Fruit fly (Drosophila melanogaster): ENCODE measurements around the gene CG43090.

CG43090 gene

DNA sequence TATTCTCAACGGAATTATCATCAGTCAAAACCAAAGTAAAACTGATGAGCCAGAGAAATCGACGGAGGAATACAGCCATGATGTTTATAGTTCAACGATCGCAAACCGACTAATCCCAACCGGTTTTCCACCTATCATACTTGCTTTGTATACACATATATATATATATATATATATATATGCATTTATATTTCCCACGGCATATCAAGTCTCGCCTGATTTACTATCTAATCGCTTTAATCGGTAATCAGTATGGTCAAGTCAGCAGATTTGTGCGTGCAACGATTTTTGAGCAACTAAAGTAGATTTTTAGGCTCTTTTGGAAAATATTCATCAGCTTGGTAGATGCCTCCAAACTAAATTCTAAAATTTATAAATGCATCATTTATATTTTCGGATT, 3.4 kb downstream of the CG43090 start, which contains the start of gene CG32750:
Gene CG32750 (minus strand): TSS at position 101 of the 400 bp plus-strand sequence.
- no peak for TF ChIP-seq psq (optimal IDR thresholded peaks at IDR 0.05)
- no peak for TF ChIP-seq h (optimal IDR thresholded peaks at IDR 0.05)

DNA sequence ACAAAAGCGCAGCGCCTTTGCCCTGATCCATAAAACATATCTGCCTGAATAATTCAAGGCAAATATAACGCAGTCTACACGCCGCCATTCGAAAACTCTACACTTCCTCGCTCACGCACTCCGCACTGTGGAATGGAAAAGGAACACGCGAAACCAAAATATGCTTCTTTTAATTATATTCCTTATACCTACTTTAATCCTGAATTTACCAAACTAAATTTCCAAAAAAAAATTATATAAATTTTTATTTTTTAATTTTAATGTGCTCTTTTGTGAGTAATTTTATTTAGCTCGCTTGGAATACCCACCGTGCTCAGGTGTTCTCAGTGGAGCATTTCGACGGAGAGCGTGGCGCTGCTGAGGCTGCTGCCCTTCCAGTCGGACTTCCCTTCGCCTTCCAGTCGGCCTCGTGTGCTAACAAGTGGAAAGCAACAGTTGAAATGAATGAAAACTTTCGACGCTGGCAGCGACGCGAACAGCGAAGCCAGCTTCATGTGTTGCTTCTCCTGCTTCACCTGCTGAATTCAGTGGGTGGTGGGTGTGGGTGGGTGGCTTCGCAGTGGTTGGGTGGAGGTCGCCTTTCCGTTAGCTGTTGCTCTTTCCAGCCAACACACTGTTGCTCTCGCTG, 6.4 kb downstream of the CG43090 start:
- no peak for TF ChIP-seq h (optimal IDR thresholded peaks at IDR 0.05)

- no peak for TF ChIP-seq ttk (optimal IDR thresholded peaks at IDR 0.05)
- TF ChIP-seq Myc (optimal IDR thresholded peaks at IDR 0.05) = no peak
- no peak for TF ChIP-seq insv (optimal IDR thresholded peaks at IDR 0.05)
- no peak for TF ChIP-seq psq (optimal IDR thresholded peaks at IDR 0.05)
- no peak for TF ChIP-seq h (optimal IDR thresholded peaks at IDR 0.05)
- no peak for TF ChIP-seq Sin3A (optimal IDR thresholded peaks at IDR 0.05)
These were observed 7.4 kb downstream of the CG43090 start, which contains the start of gene Ca-alpha1T for dm6 chrX:6192332-6192731. TSS of gene Ca-alpha1T (minus strand) at chrX:6192483.

dm6 chrX:6179428-6179827, 20.3 kb downstream of the CG43090 start:
- TF ChIP-seq Sin3A (optimal IDR thresholded peaks at IDR 0.05) = no peak
- no peak for TF ChIP-seq ttk (optimal IDR thresholded peaks at IDR 0.05)
- TF ChIP-seq insv (optimal IDR thresholded peaks at IDR 0.05) = no peak
- no peak for TF ChIP-seq psq (optimal IDR thresholded peaks at IDR 0.05)
- TF ChIP-seq h (optimal IDR thresholded peaks at IDR 0.05) = no peak
- no peak for TF ChIP-seq Myc (optimal IDR thresholded peaks at IDR 0.05)

DNA sequence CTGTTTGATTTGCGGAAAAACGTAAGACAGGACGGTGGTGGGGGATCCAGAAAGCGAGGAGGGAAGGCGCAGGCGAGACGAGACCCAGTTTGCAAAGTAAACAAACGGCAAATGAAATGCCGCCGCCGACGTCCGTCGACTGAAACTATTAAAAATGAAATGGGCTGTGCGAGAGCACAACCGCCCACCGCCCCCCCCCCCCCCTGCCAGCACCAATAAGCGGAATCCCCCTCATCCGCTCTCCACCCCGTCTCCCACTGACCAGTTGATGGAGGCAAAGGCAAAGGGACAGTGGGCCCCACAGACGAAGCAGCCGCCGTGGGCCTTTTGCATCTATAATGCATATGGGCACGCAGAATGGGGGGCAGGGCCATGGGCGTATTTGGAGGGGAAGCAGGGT, 32.9 kb downstream of the CG43090 start:
- TF ChIP-seq psq (optimal IDR thresholded peaks at IDR 0.05) (no peak), Myc (optimal IDR thresholded peaks at IDR 0.05) (no peak), insv (optimal IDR thresholded peaks at IDR 0.05) (no peak), Sin3A (optimal IDR thresholded peaks at IDR 0.05) (no peak), ttk (optimal IDR thresholded peaks at IDR 0.05) (no peak)

- TF ChIP-seq Sin3A (optimal IDR thresholded peaks at IDR 0.05) = no peak
- no peak for TF ChIP-seq ttk (optimal IDR thresholded peaks at IDR 0.05)
- TF ChIP-seq Myc (optimal IDR thresholded peaks at IDR 0.05) = no peak
- TF ChIP-seq psq (optimal IDR thresholded peaks at IDR 0.05) = no peak
- TF ChIP-seq insv (optimal IDR thresholded peaks at IDR 0.05) = no peak
- no peak for TF ChIP-seq h (optimal IDR thresholded peaks at IDR 0.05)
These were observed 47.8 kb downstream of the CG43090 start for dm6 chrX:6151919-6152318.

Data from Kc167 (cell line).